Worm (Caenorhabditis elegans) whole organism, young adult: ENCODE results near the gene F42A9.3.

Source experiments
- B0261.1 ChIP-seq: sonication (generic microtip); optimal IDR thresholded peaks from 2 replicates; lab custom pipeline; 2016; ENCODE audit warnings: mild to moderate bottlenecking, missing genetic modification characterization, moderate library complexity, missing compliant biosample characterization
- B0336.3 ChIP-seq: fragments of 200-800 bp; sonication (Bioruptor generic); IDR thresholded peaks from 2 replicates; pipeline ENCODE4 v1.3.6; 2022; ENCODE audit warnings: missing genetic modification characterization, missing compliant biosample characterization
- F22D6.2 ChIP-seq: sonication (generic microtip); optimal IDR thresholded peaks from 2 replicates; lab custom pipeline; 2016; ENCODE audit warnings: mild to moderate bottlenecking, missing genetic modification characterization, missing compliant biosample characterization
- F57C9.4 ChIP-seq: sonication (generic microtip); optimal IDR thresholded peaks from 2 replicates; lab custom pipeline; 2017; ENCODE audit warnings: mild to moderate bottlenecking, missing genetic modification characterization, missing compliant biosample characterization
- K11D2.4 ChIP-seq: fragments of 200-800 bp; sonication (Bioruptor generic); IDR thresholded peaks from 2 replicates; pipeline ENCODE4 v1.3.6; 2022; ENCODE audit warnings: missing genetic modification reagents, missing genetic modification characterization, missing compliant biosample characterization
- K12H6.12 ChIP-seq: fragments of 200-800 bp; sonication (Bioruptor generic); optimal IDR thresholded peaks from 2 replicates; lab custom pipeline; 2018; ENCODE audit warnings: mild to moderate bottlenecking, missing genetic modification characterization, missing compliant biosample characterization
- Y53G8AR.9 ChIP-seq: fragments of 200-800 bp; sonication (Bioruptor generic); conservative IDR thresholded peaks from 2 replicates; pipeline ENCODE4 v1.3.6; 2022; ENCODE audit warnings: missing genetic modification reagents, missing genetic modification characterization, missing compliant biosample characterization
- Y67H2A.10 ChIP-seq: fragments of 200-800 bp; sonication (Bioruptor generic); conservative IDR thresholded peaks from 2 replicates; pipeline ENCODE4 v1.3.6; 2022; ENCODE audit warnings: missing genetic modification reagents, missing genetic modification characterization, missing compliant biosample characterization
- attf-5 ChIP-seq: fragments of 200-800 bp; sonication (Bioruptor generic); optimal IDR thresholded peaks from 2 replicates; lab custom pipeline; 2018; ENCODE audit warnings: mild to moderate bottlenecking, missing genetic modification characterization, missing compliant biosample characterization
- cebp-1 ChIP-seq, 2 experiments: fragments of 200-800 bp in 1 of 2; sonication (Bioruptor generic) in 1 of 2; sonication (generic microtip) in 1 of 2; IDR thresholded peaks in 1 of 2; optimal IDR thresholded peaks in 1 of 2; 2 replicates each; pipeline versions ENCODE4 v1.3.6 to Lab custom; 2017 to 2022; ENCODE audit warnings: missing compliant biosample characterization in 2 of 2, missing genetic modification characterization in 2 of 2, mild to moderate bottlenecking in 1 of 2, missing genetic modification reagents in 1 of 2, moderate library complexity in 1 of 2
- ceh-100 ChIP-seq: fragments of 200-800 bp; sonication (Bioruptor generic); IDR thresholded peaks from 2 replicates; pipeline ENCODE4 v1.3.6; 2022; ENCODE audit warnings: missing genetic modification reagents, missing genetic modification characterization, missing compliant biosample characterization
- ceh-58 ChIP-seq: fragments of 200-800 bp; sonication (Bioruptor generic); IDR thresholded peaks from 2 replicates; pipeline ENCODE4 v1.3.6; 2022; ENCODE audit warnings: missing genetic modification characterization, missing compliant biosample characterization
- ceh-79 ChIP-seq: sonication (generic microtip); optimal IDR thresholded peaks from 2 replicates; lab custom pipeline; 2017; ENCODE audit warnings: mild to moderate bottlenecking, missing genetic modification characterization, missing compliant biosample characterization
- die-1 ChIP-seq: sonication (generic microtip); optimal IDR thresholded peaks from 2 replicates; lab custom pipeline; 2016; ENCODE audit warnings: missing genotype, mild to moderate bottlenecking, missing genetic modification characterization, missing compliant biosample characterization
- dox-1 ChIP-seq: fragments of 200-800 bp; sonication (Bioruptor generic); IDR thresholded peaks from 2 replicates; pipeline ENCODE4 v1.3.6; 2022; ENCODE audit warnings: missing genetic modification reagents, missing genetic modification characterization, missing compliant biosample characterization
- dpff-1 ChIP-seq: sonication (generic microtip); optimal IDR thresholded peaks from 2 replicates; lab custom pipeline; 2017; ENCODE audit warnings: mild to moderate bottlenecking, missing genetic modification characterization, missing compliant biosample characterization
- dpl-1 ChIP-seq: fragments of 150-350 bp; optimal IDR thresholded peaks from 2 replicates; lab custom pipeline; 2014; ENCODE audit warnings: missing biosample characterization, missing genetic modification reagents, missing genetic modification characterization
- ekl-4 ChIP-seq: fragments of 200-800 bp; sonication (Bioruptor generic); IDR thresholded peaks from 2 replicates; pipeline ENCODE4 v1.3.6; 2022; ENCODE audit warnings: missing genetic modification reagents, missing genetic modification characterization, missing compliant biosample characterization
- gei-17 ChIP-seq: fragments of 200-800 bp; sonication (Bioruptor generic); optimal IDR thresholded peaks from 2 replicates; lab custom pipeline; 2018; ENCODE audit warnings: mild to moderate bottlenecking, missing genetic modification characterization, missing compliant biosample characterization
- hmg-1.2 ChIP-seq: fragments of 200-800 bp; sonication (Bioruptor generic); IDR thresholded peaks from 2 replicates; pipeline ENCODE4 v1.3.6; 2022; ENCODE audit warnings: missing genetic modification reagents, missing genetic modification characterization, missing compliant biosample characterization
- hrde-1 ChIP-seq: sonication (generic microtip); optimal IDR thresholded peaks from 2 replicates; lab custom pipeline; 2016; ENCODE audit warnings: missing genetic modification characterization, mild to moderate bottlenecking, missing compliant biosample characterization, moderate library complexity, missing genotype, missing genetic modification reagents, borderline replicate concordance
- let-526 ChIP-seq: fragments of 200-800 bp; sonication (Bioruptor generic); IDR thresholded peaks from 2 replicates; pipeline ENCODE4 v1.3.6; 2022; ENCODE audit warnings: missing genetic modification reagents, missing genetic modification characterization, missing compliant biosample characterization
- let-607 ChIP-seq, 2 experiments: fragments of 200-800 bp in 1 of 2; sonication (Bioruptor generic) in 1 of 2; sonication (generic microtip) in 1 of 2; optimal IDR thresholded peaks; 2 replicates each; lab custom pipeline; 2016 to 2018; ENCODE audit warnings: mild to moderate bottlenecking in 2 of 2, missing compliant biosample characterization in 2 of 2, missing genetic modification characterization in 2 of 2, moderate library complexity in 2 of 2, missing genotype in 1 of 2
- lin-26 ChIP-seq: fragments of 200-800 bp; sonication (Bioruptor generic); IDR thresholded peaks from 2 replicates; pipeline ENCODE4 v1.3.6; 2022; ENCODE audit warnings: missing genetic modification reagents, missing genetic modification characterization, missing compliant biosample characterization
- lin-35 ChIP-seq, 3 experiments: fragments of 150-350 bp in 2 of 3; sonication (generic microtip) in 1 of 3; optimal IDR thresholded peaks; 2 replicates each; lab custom pipeline; 2014 to 2018; ENCODE audit warnings: missing biosample characterization in 3 of 3, missing genetic modification characterization in 3 of 3, missing genetic modification reagents in 3 of 3
- lin-40 ChIP-seq: sonication (generic microtip); optimal IDR thresholded peaks from 2 replicates; lab custom pipeline; 2016; ENCODE audit warnings: missing genetic modification characterization, mild to moderate bottlenecking, missing compliant biosample characterization, missing genotype, missing genetic modification reagents
- lsy-27 ChIP-seq: sonication (generic microtip); optimal IDR thresholded peaks from 2 replicates; lab custom pipeline; 2017; ENCODE audit warnings: missing genetic modification characterization, mild to moderate bottlenecking, missing compliant biosample characterization, antibody characterized with exemption, missing genotype, borderline replicate concordance; ENCODE audit not compliant: insufficient read depth
- madf-8 ChIP-seq: fragments of 200-800 bp; sonication (Bioruptor generic); conservative IDR thresholded peaks from 2 replicates; pipeline ENCODE4 v1.3.6; 2022; ENCODE audit warnings: missing genetic modification reagents, missing genetic modification characterization, missing compliant biosample characterization
- mcd-1 ChIP-seq: fragments of 200-800 bp; sonication (Bioruptor generic); IDR thresholded peaks from 2 replicates; pipeline ENCODE4 v1.3.6; 2022; ENCODE audit warnings: missing genetic modification reagents, missing genetic modification characterization, missing compliant biosample characterization
- nhr-27 ChIP-seq: fragments of 200-800 bp; sonication (Bioruptor generic); optimal IDR thresholded peaks from 2 replicates; lab custom pipeline; 2018; ENCODE audit warnings: mild to moderate bottlenecking, missing genetic modification characterization, moderate library complexity, missing compliant biosample characterization
- nhr-80 ChIP-seq: sonication (generic microtip); optimal IDR thresholded peaks from 2 replicates; lab custom pipeline; 2016; ENCODE audit warnings: missing genetic modification characterization, missing compliant biosample characterization
- snpc-1.3 ChIP-seq: sonication (generic microtip); optimal IDR thresholded peaks from 2 replicates; lab custom pipeline; 2017; ENCODE audit warnings: missing genetic modification characterization, mild to moderate bottlenecking, missing compliant biosample characterization, antibody characterized with exemption, moderate library complexity, missing genotype, missing genetic modification reagents; ENCODE audit not compliant: insufficient read depth
- snpc-4 ChIP-seq, 5 experiments: fragments of 150-350 bp in 1 of 5; sonication (generic microtip) in 4 of 5; optimal IDR thresholded peaks; 2 replicates each; lab custom pipeline; 2014 to 2018; ENCODE audit warnings: missing genetic modification characterization in 5 of 5, missing biosample characterization in 3 of 5, antibody characterized with exemption in 2 of 5, mild to moderate bottlenecking in 2 of 5, missing compliant biosample characterization in 2 of 5, missing genotype in 2 of 5, moderate library complexity in 2 of 5, missing genetic modification reagents in 1 of 5
- somi-1 ChIP-seq: fragments of 200-800 bp; sonication (Bioruptor generic); optimal IDR thresholded peaks from 2 replicates; lab custom pipeline; 2018; ENCODE audit warnings: mild to moderate bottlenecking, missing genetic modification characterization, missing compliant biosample characterization
- unc-130 ChIP-seq: sonication (generic microtip); optimal IDR thresholded peaks from 2 replicates; lab custom pipeline; 2016; ENCODE audit warnings: missing genetic modification reagents, missing genetic modification characterization, missing compliant biosample characterization
- unc-62 ChIP-seq: fragments of 150-350 bp; optimal IDR thresholded peaks from 2 replicates; lab custom pipeline; 2014; ENCODE audit warnings: missing biosample characterization, missing genetic modification reagents, missing genetic modification characterization
- zfh-2 ChIP-seq: fragments of 200-800 bp; sonication (Bioruptor generic); conservative IDR thresholded peaks from 2 replicates; pipeline ENCODE4 v1.3.6; 2022; ENCODE audit warnings: missing genetic modification reagents, missing genetic modification characterization, missing compliant biosample characterization
- zim-3 ChIP-seq: sonication (generic microtip); optimal IDR thresholded peaks from 2 replicates; lab custom pipeline; 2017; ENCODE audit warnings: mild to moderate bottlenecking, missing genetic modification characterization, moderate library complexity, missing compliant biosample characterization
- ztf-25 ChIP-seq: fragments of 200-800 bp; sonication (Bioruptor generic); IDR thresholded peaks from 2 replicates; pipeline ENCODE4 v1.3.6; 2022; ENCODE audit warnings: missing genetic modification reagents, missing genetic modification characterization, missing compliant biosample characterization
- ztf-26 ChIP-seq: sonication (generic microtip); optimal IDR thresholded peaks from 2 replicates; lab custom pipeline; 2017; ENCODE audit warnings: missing genetic modification characterization, missing compliant biosample characterization

F42A9.3 gene

DNA sequence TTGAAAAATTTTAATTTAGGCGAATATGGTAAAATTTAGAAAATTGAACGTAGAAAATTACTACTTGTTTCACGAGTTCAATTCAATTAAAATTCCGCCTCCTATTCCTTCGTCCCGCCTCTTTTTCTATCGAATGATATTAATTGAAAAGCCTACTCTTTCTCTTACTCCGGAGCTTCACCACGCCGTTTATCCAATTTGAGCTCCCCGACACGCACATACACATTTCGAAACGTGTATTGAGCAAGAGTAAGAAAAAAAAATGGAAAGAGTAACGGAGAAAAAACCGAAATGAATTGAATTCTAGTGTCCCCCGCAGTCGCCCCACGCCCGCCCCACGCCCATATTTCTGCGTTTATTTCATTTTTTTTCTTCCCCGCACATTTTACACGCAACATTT is 9.2 kb downstream of the F42A9.3 start (continued):
- no peak for TF ChIP-seq gei-17
- TF ChIP-seq snpc-1.3 (tag; lab: Kevin White, UChicago): no peak
- TF ChIP-seq B0261.1 (tag; lab: Kevin White, UChicago): no peak
- TF ChIP-seq ceh-58 (GFP tag; lab: Robert Waterston, UW): no peak

DNA sequence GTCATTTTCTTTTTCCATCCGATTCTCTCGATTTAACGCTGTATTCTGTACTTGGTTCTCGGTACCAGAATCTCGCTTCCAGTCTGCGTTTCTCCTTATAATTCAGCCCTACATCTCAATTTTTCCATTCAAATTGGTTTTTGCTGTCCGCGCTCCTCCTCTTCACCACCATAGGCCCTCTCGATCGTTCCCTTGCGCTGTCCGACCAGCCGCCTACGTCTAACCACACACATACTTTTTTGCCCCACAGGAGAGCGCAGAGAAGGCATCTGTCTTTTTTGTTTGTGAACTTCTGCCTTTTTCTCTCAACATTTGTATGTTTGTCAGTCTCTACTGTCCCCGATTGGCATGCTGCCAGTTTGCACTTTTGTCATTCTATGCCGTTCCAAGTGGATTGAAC is 10.3 kb downstream of the F42A9.3 start, which contains the start of gene F42A9.11:
Gene F42A9.11, plus strand, starts transcription at position 310 of the 400 bp plus-strand sequence.
- TF ChIP-seq lin-40 (peak; percentile 12), K11D2.4 (GFP tag; lab: Robert Waterston, UW) (peak; percentile 31; the same call in 1 of the 2 replicates), nhr-80 (tag; lab: Kevin White, UChicago) (peak; percentile 30), die-1 (peak; percentile 14), B0336.3 (GFP tag; lab: Robert Waterston, UW) (0 out of 2 replicates have a peak, but pooled peaks have one; percentile 28), attf-5 (peak; percentile 47), unc-130 (no peak), ztf-26 (tag; lab: Kevin White, UChicago) (no peak), ztf-25 (0 out of 2 replicates have a peak, but pooled peaks have one; percentile 17), madf-8 (GFP tag; lab: Robert Waterston, UW) (no peak), dox-1 (GFP tag; lab: Robert Waterston, UW) (peak; percentile 29; the same call in 1 of the 2 replicates), lin-26 (GFP tag; lab: Robert Waterston, UW) (peak; percentile 62; the same call in 1 of the 2 replicates), lsy-27 (tag; lab: Kevin White, UChicago) (no peak), let-607 (tag; optimal IDR thresholded peaks at IDR 0.05; lab: Kevin White, UChicago) (no peak), mcd-1 (GFP tag; lab: Robert Waterston, UW) (peak; percentile 35), zfh-2 (GFP tag; lab: Robert Waterston, UW) (peak; percentile 89), zim-3 (tag; lab: Kevin White, UChicago) (peak; percentile 12), ekl-4 (GFP tag; lab: Robert Waterston, UW) (peak; percentile 35; the same call in 1 of the 2 replicates), snpc-4 (GFP tag; optimal IDR thresholded peaks at IDR 0.05; lab: Kevin White, UChicago) (no peak), snpc-4 (tag; optimal IDR thresholded peaks at IDR 0.05; lab: Kevin White, UChicago) (peak in 3 of 4 experiments; percentile 9 to 29 (median 11)), cebp-1 (GFP tag; IDR thresholded peaks at IDR 0.05; lab: Robert Waterston, UW) (no peak), cebp-1 (tag; optimal IDR thresholded peaks at IDR 0.05; lab: Kevin White, UChicago) (peak; percentile 31)
- TF ChIP-seq, all 124 proteins: peak for 15

DNA sequence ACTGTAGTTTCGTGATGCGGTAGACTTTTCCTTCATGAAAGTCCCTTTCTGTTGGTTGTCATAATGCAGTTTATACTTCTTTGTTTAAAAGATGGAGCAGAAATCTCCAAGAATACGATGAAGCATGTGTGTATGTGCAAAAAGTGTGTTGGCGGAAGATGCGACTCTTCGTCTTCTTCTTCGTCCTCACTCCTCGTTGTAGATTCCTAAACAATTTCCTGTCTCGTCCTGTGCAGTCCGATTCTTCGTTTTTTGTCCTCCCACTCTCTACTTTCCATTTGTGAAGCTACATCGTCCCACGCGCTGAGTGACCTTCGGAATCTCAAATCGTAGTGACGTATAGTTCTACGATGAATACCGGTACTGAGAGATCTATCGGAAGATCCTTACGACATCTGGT is 11.2 kb downstream of the F42A9.3 start:
- TF ChIP-seq Y67H2A.10 (GFP tag; lab: Robert Waterston, UW) (no peak), hrde-1 (tag; lab: Kevin White, UChicago) (no peak), Y53G8AR.9 (GFP tag; lab: Robert Waterston, UW) (0 out of 2 replicates have a peak, but pooled peaks have one; percentile 25)
- TF ChIP-seq, all 124 proteins: peak for 1

DNA sequence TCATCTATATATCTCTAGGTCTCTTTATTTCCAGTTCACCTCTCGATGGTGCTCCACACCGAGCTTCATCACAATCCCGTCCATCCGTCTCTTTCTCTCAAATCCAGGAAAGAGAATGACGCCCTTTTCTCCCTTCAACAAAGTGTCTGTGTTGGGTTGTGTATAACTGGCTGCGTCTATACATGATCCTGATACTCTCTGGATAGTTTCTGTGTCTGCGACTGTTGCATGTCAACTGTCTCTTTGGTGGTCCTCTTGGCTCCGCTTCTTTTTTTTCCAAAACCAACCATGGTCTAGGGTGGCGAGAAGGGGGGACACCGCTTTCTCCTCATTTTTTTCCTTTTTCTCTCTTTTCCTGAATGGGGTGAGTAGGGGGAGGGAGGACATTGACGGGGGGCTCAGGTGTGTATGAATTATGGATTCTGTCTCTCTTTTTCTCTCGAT is 12.6 kb downstream of the F42A9.3 start:
- no peak for TF ChIP-seq F22D6.2 (tag; lab: Kevin White, UChicago)
- TF ChIP-seq F57C9.4 (tag; lab: Kevin White, UChicago): no peak
- no peak for TF ChIP-seq unc-62 (GFP tag; lab: Kevin White, UChicago)
- TF ChIP-seq ekl-4 (GFP tag; lab: Robert Waterston, UW): no peak
- no peak for TF ChIP-seq ceh-79
- peak; percentile 81 for TF ChIP-seq zfh-2 (GFP tag; lab: Robert Waterston, UW)
- peak; percentile 4 for TF ChIP-seq somi-1 (GFP tag; lab: Kevin White, UChicago)
- no peak for TF ChIP-seq nhr-27 (tag; lab: Kevin White, UChicago)
- no peak for TF ChIP-seq nhr-80 (tag; lab: Kevin White, UChicago)
- no peak for TF ChIP-seq dpl-1 (GFP tag; lab: Kevin White, UChicago)
- no peak for TF ChIP-seq die-1
- no peak for TF ChIP-seq ceh-100 (GFP tag; lab: Robert Waterston, UW)
- TF ChIP-seq lin-35 (GFP tag; optimal IDR thresholded peaks at IDR 0.05; lab: Kevin White, UChicago): peak in 1 of 3 experiments; percentile 73
- TF ChIP-seq Y67H2A.10 (GFP tag; lab: Robert Waterston, UW): no peak
- no peak for TF ChIP-seq let-526 (GFP tag; lab: Robert Waterston, UW)
- peak; percentile 77 for TF ChIP-seq K12H6.12
- TF ChIP-seq hmg-1.2 (GFP tag; lab: Robert Waterston, UW): peak; percentile 58; the same call in 1 of the 2 replicates
- 0 out of 2 replicates have a peak, but pooled peaks have one; percentile 21 for TF ChIP-seq mcd-1 (GFP tag; lab: Robert Waterston, UW)
- no peak for TF ChIP-seq dpff-1
